Worm (Caenorhabditis elegans): ENCODE data around the gene fbxa-100.

The fbxa-100 gene

ce11 chrV:16029237-16029636, 32.7 kb downstream of the fbxa-100 start:
- no peak for TF ChIP-seq unc-62 (GFP tag; optimal IDR thresholded peaks at IDR 0.05)

- TF ChIP-seq unc-62 (GFP tag; optimal IDR thresholded peaks at IDR 0.05), result no peak
Measured at ce11 chrV:16024917-16025316, 37.0 kb downstream of the fbxa-100 start.

- TF ChIP-seq unc-62 (GFP tag; optimal IDR thresholded peaks at IDR 0.05), result no peak
Measured at ce11 chrV:16024300-16024699, 37.6 kb downstream of the fbxa-100 start, which contains the start of gene T10C6.6. T10C6.6 (plus strand) TSS chrV:16024326.

- no peak for TF ChIP-seq unc-62 (GFP tag; optimal IDR thresholded peaks at IDR 0.05)
Measured at ce11 chrV:16023559-16023958, 38.3 kb downstream of the fbxa-100 start.

ce11 chrV:16023051-16023450, 38.8 kb downstream of the fbxa-100 start, which contains the start of gene cwc-15:
cwc-15 (plus strand) TSS chrV:16023351.
- no peak for TF ChIP-seq unc-62 (GFP tag; optimal IDR thresholded peaks at IDR 0.05)

- no peak for TF ChIP-seq unc-62 (GFP tag; optimal IDR thresholded peaks at IDR 0.05)
Measured at ce11 chrV:16022600-16022999, 39.3 kb downstream of the fbxa-100 start.

- TF ChIP-seq unc-62 (GFP tag; optimal IDR thresholded peaks at IDR 0.05), result no peak
Measured at ce11 chrV:16020042-16020441, 41.9 kb downstream of the fbxa-100 start, which contains the start of gene srx-44. srx-44 (plus strand) TSS chrV:16020342.

ce11 chrV:16017671-16018070, 44.2 kb downstream of the fbxa-100 start, which contains the start of gene srx-43:
srx-43 (plus strand) TSS chrV:16017971.
- no peak for TF ChIP-seq unc-62 (GFP tag; optimal IDR thresholded peaks at IDR 0.05)

ce11 chrV:16016977-16017376, 44.9 kb downstream of the fbxa-100 start:
- TF ChIP-seq unc-62 (GFP tag; optimal IDR thresholded peaks at IDR 0.05), result no peak

ce11 chrV:16015652-16016051, 46.2 kb downstream of the fbxa-100 start, which contains the start of gene str-232:
str-232 (minus strand) TSS chrV:16015752.
- no peak for TF ChIP-seq unc-62 (GFP tag; optimal IDR thresholded peaks at IDR 0.05)

Data from whole organism, dauer.